Worm (Caenorhabditis elegans) whole organism, young adult: ENCODE measurements around the gene srx-131.
A peak's percentile ranks its signal among the peaks of the same experiment; 100 is the strongest.

Source experiments
- B0019.2 ChIP-seq: fragments of 200-800 bp; sonication (Bioruptor generic); conservative IDR thresholded peaks from 2 replicates; pipeline ENCODE4 v1.3.6; 2022; ENCODE audit warnings: missing genetic modification reagents, missing genetic modification characterization, missing compliant biosample characterization
- B0035.1 ChIP-seq: sonication (generic microtip); optimal IDR thresholded peaks from 2 replicates; lab custom pipeline; 2016; ENCODE audit warnings: missing genetic modification characterization, mild to moderate bottlenecking, missing compliant biosample characterization, missing genotype, missing genetic modification reagents
- C06A6.2 ChIP-seq: fragments of 200-800 bp; sonication (Bioruptor generic); conservative IDR thresholded peaks from 2 replicates; pipeline ENCODE4 v1.3.6; 2022; ENCODE audit warnings: missing genetic modification characterization, missing compliant biosample characterization
- F10E7.11 ChIP-seq: sonication (generic microtip); optimal IDR thresholded peaks from 2 replicates; lab custom pipeline; 2017; ENCODE audit warnings: mild to moderate bottlenecking, missing genetic modification characterization, moderate library complexity, missing compliant biosample characterization
- F57A8.1 ChIP-seq: fragments of 200-800 bp; sonication (Bioruptor generic); optimal IDR thresholded peaks from 2 replicates; lab custom pipeline; 2018; ENCODE audit warnings: mild to moderate bottlenecking, missing genetic modification characterization, moderate library complexity, missing compliant biosample characterization
- F57C9.4 ChIP-seq: sonication (generic microtip); optimal IDR thresholded peaks from 2 replicates; lab custom pipeline; 2017; ENCODE audit warnings: mild to moderate bottlenecking, missing genetic modification characterization, missing compliant biosample characterization
- K12H6.12 ChIP-seq: fragments of 200-800 bp; sonication (Bioruptor generic); optimal IDR thresholded peaks from 2 replicates; lab custom pipeline; 2018; ENCODE audit warnings: mild to moderate bottlenecking, missing genetic modification characterization, missing compliant biosample characterization
- Y53F4B.3 ChIP-seq: fragments of 200-800 bp; sonication (Bioruptor generic); IDR thresholded peaks from 2 replicates; pipeline ENCODE4 v1.3.6; 2022; ENCODE audit warnings: missing genetic modification reagents, missing genetic modification characterization, missing compliant biosample characterization
- Y53G8AR.9 ChIP-seq: fragments of 200-800 bp; sonication (Bioruptor generic); conservative IDR thresholded peaks from 2 replicates; pipeline ENCODE4 v1.3.6; 2022; ENCODE audit warnings: missing genetic modification reagents, missing genetic modification characterization, missing compliant biosample characterization
- Y56A3A.18 ChIP-seq: fragments of 200-800 bp; sonication (Bioruptor generic); IDR thresholded peaks from 2 replicates; pipeline ENCODE4 v1.3.6; 2022; ENCODE audit warnings: missing genetic modification reagents, missing genetic modification characterization, missing compliant biosample characterization
- Y79H2A.3 ChIP-seq: fragments of 200-800 bp; sonication (Bioruptor generic); conservative IDR thresholded peaks from 2 replicates; pipeline ENCODE4 v1.3.6; 2022; ENCODE audit warnings: missing genetic modification reagents, missing genetic modification characterization, missing compliant biosample characterization
- aptf-3 ChIP-seq: fragments of 200-800 bp; sonication (Bioruptor generic); IDR thresholded peaks from 2 replicates; pipeline ENCODE4 v1.3.6; 2022; ENCODE audit warnings: missing genetic modification characterization, missing compliant biosample characterization
- attf-5 ChIP-seq: fragments of 200-800 bp; sonication (Bioruptor generic); optimal IDR thresholded peaks from 2 replicates; lab custom pipeline; 2018; ENCODE audit warnings: mild to moderate bottlenecking, missing genetic modification characterization, missing compliant biosample characterization
- cebp-2 ChIP-seq: fragments of 200-800 bp; sonication (Bioruptor generic); IDR thresholded peaks from 2 replicates; pipeline ENCODE4 v1.3.6; 2022; ENCODE audit warnings: missing genetic modification characterization, missing compliant biosample characterization
- ceh-27 ChIP-seq: fragments of 200-800 bp; sonication (Bioruptor generic); optimal IDR thresholded peaks from 2 replicates; lab custom pipeline; 2018; ENCODE audit warnings: mild to moderate bottlenecking, missing genetic modification characterization, moderate library complexity, missing compliant biosample characterization
- egrh-3 ChIP-seq: fragments of 200-800 bp; sonication (Bioruptor generic); IDR thresholded peaks from 2 replicates; pipeline ENCODE4 v1.3.6; 2022; ENCODE audit warnings: missing genetic modification reagents, missing genetic modification characterization, missing compliant biosample characterization
- gei-17 ChIP-seq: fragments of 200-800 bp; sonication (Bioruptor generic); optimal IDR thresholded peaks from 2 replicates; lab custom pipeline; 2018; ENCODE audit warnings: mild to moderate bottlenecking, missing genetic modification characterization, missing compliant biosample characterization
- hmg-1.2 ChIP-seq: fragments of 200-800 bp; sonication (Bioruptor generic); IDR thresholded peaks from 2 replicates; pipeline ENCODE4 v1.3.6; 2022; ENCODE audit warnings: missing genetic modification reagents, missing genetic modification characterization, missing compliant biosample characterization
- lin-40 ChIP-seq: sonication (generic microtip); optimal IDR thresholded peaks from 2 replicates; lab custom pipeline; 2016; ENCODE audit warnings: missing genetic modification characterization, mild to moderate bottlenecking, missing compliant biosample characterization, missing genotype, missing genetic modification reagents
- lsy-27 ChIP-seq: sonication (generic microtip); optimal IDR thresholded peaks from 2 replicates; lab custom pipeline; 2017; ENCODE audit warnings: missing genetic modification characterization, mild to moderate bottlenecking, missing compliant biosample characterization, antibody characterized with exemption, missing genotype, borderline replicate concordance; ENCODE audit not compliant: insufficient read depth
- madf-3 ChIP-seq: fragments of 200-800 bp; sonication (Bioruptor generic); IDR thresholded peaks from 2 replicates; pipeline ENCODE4 v1.3.6; 2022; ENCODE audit warnings: missing genetic modification reagents, missing genetic modification characterization, missing compliant biosample characterization
- madf-8 ChIP-seq: fragments of 200-800 bp; sonication (Bioruptor generic); conservative IDR thresholded peaks from 2 replicates; pipeline ENCODE4 v1.3.6; 2022; ENCODE audit warnings: missing genetic modification reagents, missing genetic modification characterization, missing compliant biosample characterization
- nfya-1 ChIP-seq: sonication (generic microtip); optimal IDR thresholded peaks from 2 replicates; lab custom pipeline; 2017; ENCODE audit warnings: antibody characterized with exemption, missing compliant biosample characterization, missing genetic modification characterization, borderline replicate concordance; ENCODE audit not compliant: insufficient read depth
- nhr-27 ChIP-seq: fragments of 200-800 bp; sonication (Bioruptor generic); optimal IDR thresholded peaks from 2 replicates; lab custom pipeline; 2018; ENCODE audit warnings: mild to moderate bottlenecking, missing genetic modification characterization, moderate library complexity, missing compliant biosample characterization
- nhr-80 ChIP-seq: sonication (generic microtip); optimal IDR thresholded peaks from 2 replicates; lab custom pipeline; 2016; ENCODE audit warnings: missing genetic modification characterization, missing compliant biosample characterization
- repo-1 ChIP-seq: sonication (generic microtip); optimal IDR thresholded peaks from 2 replicates; lab custom pipeline; 2017; ENCODE audit warnings: mild to moderate bottlenecking, missing genetic modification characterization, missing compliant biosample characterization
- sdz-38 ChIP-seq: sonication (generic microtip); optimal IDR thresholded peaks from 2 replicates; lab custom pipeline; 2016; ENCODE audit warnings: missing genotype, missing genetic modification characterization, missing compliant biosample characterization
- snpc-1.1 ChIP-seq: sonication (generic microtip); optimal IDR thresholded peaks from 2 replicates; lab custom pipeline; 2017; ENCODE audit warnings: missing genetic modification characterization, mild to moderate bottlenecking, missing compliant biosample characterization, antibody characterized with exemption, moderate library complexity, missing genotype, missing genetic modification reagents; ENCODE audit not compliant: insufficient read depth
- snpc-3.4 ChIP-seq: sonication (generic microtip); optimal IDR thresholded peaks from 2 replicates; lab custom pipeline; 2017; ENCODE audit warnings: missing genetic modification characterization, mild to moderate bottlenecking, missing compliant biosample characterization, antibody characterized with exemption, moderate library complexity, missing genotype, missing genetic modification reagents
- snpc-4 ChIP-seq, 5 experiments: fragments of 150-350 bp in 1 of 5; sonication (generic microtip) in 4 of 5; optimal IDR thresholded peaks; 2 replicates each; lab custom pipeline; 2014 to 2018; ENCODE audit warnings: missing genetic modification characterization in 5 of 5, missing biosample characterization in 3 of 5, antibody characterized with exemption in 2 of 5, mild to moderate bottlenecking in 2 of 5, missing compliant biosample characterization in 2 of 5, missing genotype in 2 of 5, moderate library complexity in 2 of 5, missing genetic modification reagents in 1 of 5
- somi-1 ChIP-seq: fragments of 200-800 bp; sonication (Bioruptor generic); optimal IDR thresholded peaks from 2 replicates; lab custom pipeline; 2018; ENCODE audit warnings: mild to moderate bottlenecking, missing genetic modification characterization, missing compliant biosample characterization
- sptf-2 ChIP-seq: fragments of 200-800 bp; sonication (Bioruptor generic); optimal IDR thresholded peaks from 2 replicates; lab custom pipeline; 2018; ENCODE audit warnings: mild to moderate bottlenecking, missing genetic modification characterization, missing compliant biosample characterization
- xnd-1 ChIP-seq: sonication (generic microtip); optimal IDR thresholded peaks from 2 replicates; lab custom pipeline; 2016; ENCODE audit warnings: missing genotype, missing genetic modification reagents, missing genetic modification characterization, missing compliant biosample characterization
- ztf-25 ChIP-seq: fragments of 200-800 bp; sonication (Bioruptor generic); IDR thresholded peaks from 2 replicates; pipeline ENCODE4 v1.3.6; 2022; ENCODE audit warnings: missing genetic modification reagents, missing genetic modification characterization, missing compliant biosample characterization
- ztf-3 ChIP-seq: fragments of 200-800 bp; sonication (Bioruptor generic); optimal IDR thresholded peaks from 2 replicates; lab custom pipeline; 2018; ENCODE audit warnings: mild to moderate bottlenecking, missing genetic modification characterization, missing compliant biosample characterization

srx-131 gene

DNA sequence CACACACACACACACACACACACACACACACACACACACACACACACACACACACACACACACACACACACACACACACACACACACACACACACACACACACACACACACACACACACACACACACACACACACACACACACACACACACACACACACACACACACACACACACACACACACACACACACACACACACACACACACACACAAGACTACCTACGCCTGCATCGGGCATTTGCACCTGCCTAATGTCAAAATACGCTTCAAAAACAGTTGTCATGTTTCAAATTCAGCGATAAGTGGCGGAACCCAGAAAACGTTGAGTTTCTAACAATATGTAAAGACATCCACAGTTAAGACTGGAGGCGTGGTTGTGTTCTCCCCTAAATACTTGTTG is 23.6 kb downstream of the srx-131 start:
- TF ChIP-seq egrh-3 (GFP tag; lab: Robert Waterston, UW), result peak; percentile 76; the same call in 1 of the 2 replicates
- peak; percentile 10 for TF ChIP-seq ceh-27
- TF ChIP-seq, all 124 proteins: peak for 2; not testable (repeated sequence) for 122

DNA sequence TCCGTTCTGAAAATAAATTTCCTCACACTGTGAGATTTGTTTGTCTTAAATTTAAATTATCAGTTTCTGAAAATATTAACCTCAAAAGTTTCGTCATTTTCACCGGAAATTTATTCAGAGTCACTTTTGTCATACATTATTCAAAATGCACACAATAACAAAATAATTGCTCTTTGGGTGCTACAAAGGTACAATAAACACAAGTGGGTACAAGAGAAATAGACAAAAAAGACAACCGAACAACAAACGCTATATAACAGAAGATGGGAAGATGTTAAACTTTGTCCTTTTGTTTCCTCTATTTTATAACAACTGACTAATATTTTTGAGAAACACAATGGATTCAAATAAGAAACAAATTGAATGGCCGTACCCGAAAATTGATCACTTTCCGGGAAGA is 24.3 kb downstream of the srx-131 start:
- no peak for TF ChIP-seq F57C9.4 (tag; lab: Kevin White, UChicago)
- no peak for TF ChIP-seq aptf-3 (GFP tag; lab: Robert Waterston, UW)

DNA sequence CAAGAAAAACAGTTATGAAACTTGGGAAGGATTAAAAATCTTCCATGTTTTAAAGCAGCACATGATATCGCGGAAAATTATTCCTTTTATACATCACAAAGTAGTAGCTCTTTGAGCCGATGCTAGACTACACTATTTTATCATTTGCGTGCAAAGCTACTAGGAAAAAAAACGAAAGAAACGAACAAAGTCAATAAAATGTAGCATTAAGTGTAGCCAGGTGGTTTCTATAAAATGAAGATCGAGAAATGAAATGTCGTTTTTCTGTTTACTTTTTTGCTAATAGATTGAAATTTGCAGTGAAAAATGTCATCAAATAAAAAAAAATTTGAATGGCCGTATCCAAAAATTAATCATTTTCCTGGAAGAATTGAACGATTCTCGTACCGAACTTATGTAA is 27.7 kb downstream of the srx-131 start, which contains the start of gene cpt-5:
Gene cpt-5, plus strand, starts transcription at position 301 of the 400 bp plus-strand sequence.
- TF ChIP-seq Y79H2A.3 (GFP tag; lab: Robert Waterston, UW) (no peak), repo-1 (tag; lab: Kevin White, UChicago) (no peak), cebp-2 (GFP tag; lab: Robert Waterston, UW) (no peak), B0019.2 (no peak), gei-17 (no peak), snpc-4 (GFP tag; optimal IDR thresholded peaks at IDR 0.05; lab: Kevin White, UChicago) (no peak), snpc-4 (tag; optimal IDR thresholded peaks at IDR 0.05; lab: Kevin White, UChicago) (no peak)

DNA sequence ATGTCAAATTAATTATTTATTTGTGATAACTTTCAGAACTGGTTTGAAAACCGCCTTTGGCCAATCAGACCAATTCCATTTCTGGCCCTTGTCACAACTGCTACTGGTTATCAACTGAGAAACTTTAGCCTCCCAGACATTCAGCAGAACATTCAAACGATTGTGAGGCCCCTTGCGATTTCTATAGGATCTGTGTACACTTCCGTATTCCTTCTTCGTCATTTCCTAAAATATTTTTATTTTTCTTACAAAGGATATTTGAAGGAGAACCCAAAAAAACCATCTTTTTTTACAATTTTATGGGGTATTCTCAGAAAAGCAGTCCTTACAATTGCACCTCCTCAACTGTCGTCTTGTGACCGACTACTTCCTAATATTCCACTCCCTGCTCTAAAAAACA is 28.1 kb downstream of the srx-131 start:
- no peak for TF ChIP-seq F57A8.1 (GFP tag; lab: Kevin White, UChicago)
- no peak for TF ChIP-seq ztf-3 (GFP tag; lab: Kevin White, UChicago)
- TF ChIP-seq nhr-27 (tag; lab: Kevin White, UChicago), result no peak
- TF ChIP-seq Y53F4B.3 (GFP tag; lab: Robert Waterston, UW), result no peak
- TF ChIP-seq xnd-1 (tag; lab: Kevin White, UChicago), result no peak
- no peak for TF ChIP-seq snpc-1.1
- no peak for TF ChIP-seq snpc-3.4
- no peak for TF ChIP-seq nfya-1 (tag; lab: Kevin White, UChicago)
- no peak for TF ChIP-seq somi-1 (GFP tag; lab: Kevin White, UChicago)
- no peak for TF ChIP-seq C06A6.2 (GFP tag; lab: Robert Waterston, UW)
- TF ChIP-seq K12H6.12, result no peak
- no peak for TF ChIP-seq attf-5 (GFP tag; lab: Kevin White, UChicago)
- no peak for TF ChIP-seq madf-3 (GFP tag; lab: Robert Waterston, UW)
- TF ChIP-seq Y53G8AR.9, result no peak
- no peak for TF ChIP-seq hmg-1.2 (GFP tag; lab: Robert Waterston, UW)
- no peak for TF ChIP-seq lin-40 (tag; lab: Kevin White, UChicago)

DNA sequence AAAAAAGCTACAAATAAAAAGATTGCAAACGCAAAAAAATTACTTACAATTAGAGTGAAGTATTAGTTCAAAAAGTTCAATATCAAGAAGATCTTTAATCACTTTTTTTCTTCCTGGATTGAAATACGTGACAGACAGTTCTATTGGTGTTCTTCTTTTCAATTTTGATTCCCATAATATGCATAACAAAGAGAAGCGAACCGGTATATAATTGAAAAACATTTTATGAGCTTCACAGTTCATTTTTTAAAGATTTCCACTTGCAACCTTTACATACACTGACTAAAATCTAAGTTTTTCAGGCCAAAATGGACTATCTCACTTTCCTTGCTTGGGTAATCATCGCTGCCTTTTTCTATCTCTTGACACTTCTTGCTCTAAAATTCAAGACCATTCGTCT is 31.3 kb downstream of the srx-131 start, which contains the start of gene T22G5.1:
Gene T22G5.1, plus strand, starts transcription at position 301 of the 400 bp plus-strand sequence.
- TF ChIP-seq Y56A3A.18 (GFP tag; lab: Robert Waterston, UW) (no peak), F10E7.11 (no peak), ztf-25 (no peak)

DNA sequence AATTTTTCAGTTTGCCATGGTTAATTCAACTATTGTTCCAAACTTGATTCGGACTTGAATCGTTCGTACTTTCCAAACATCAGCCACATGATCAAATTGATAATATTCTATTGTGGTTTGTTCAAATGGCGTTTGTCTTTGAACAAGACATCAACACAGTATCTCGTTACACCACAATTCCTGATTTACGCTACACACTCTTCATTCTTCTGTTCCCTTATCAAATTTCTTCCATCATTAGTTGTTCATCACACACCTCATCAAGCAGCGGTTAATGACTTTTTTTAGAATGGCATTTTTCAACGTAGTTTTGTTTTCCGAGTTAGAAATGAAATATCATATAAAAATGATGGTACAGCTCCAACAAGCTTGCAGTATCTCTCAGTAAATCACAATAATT is 33.0 kb downstream of the srx-131 start:
- TF ChIP-seq B0035.1 (tag; lab: Kevin White, UChicago) (no peak), lsy-27 (tag; lab: Kevin White, UChicago) (no peak), sdz-38 (tag; lab: Kevin White, UChicago) (no peak), nhr-80 (tag; lab: Kevin White, UChicago) (peak; percentile 85), sptf-2 (no peak), madf-8 (GFP tag; lab: Robert Waterston, UW) (no peak)
